Worm (Caenorhabditis elegans): ENCODE results near the gene tth-1.

Gene tth-1

DNA sequence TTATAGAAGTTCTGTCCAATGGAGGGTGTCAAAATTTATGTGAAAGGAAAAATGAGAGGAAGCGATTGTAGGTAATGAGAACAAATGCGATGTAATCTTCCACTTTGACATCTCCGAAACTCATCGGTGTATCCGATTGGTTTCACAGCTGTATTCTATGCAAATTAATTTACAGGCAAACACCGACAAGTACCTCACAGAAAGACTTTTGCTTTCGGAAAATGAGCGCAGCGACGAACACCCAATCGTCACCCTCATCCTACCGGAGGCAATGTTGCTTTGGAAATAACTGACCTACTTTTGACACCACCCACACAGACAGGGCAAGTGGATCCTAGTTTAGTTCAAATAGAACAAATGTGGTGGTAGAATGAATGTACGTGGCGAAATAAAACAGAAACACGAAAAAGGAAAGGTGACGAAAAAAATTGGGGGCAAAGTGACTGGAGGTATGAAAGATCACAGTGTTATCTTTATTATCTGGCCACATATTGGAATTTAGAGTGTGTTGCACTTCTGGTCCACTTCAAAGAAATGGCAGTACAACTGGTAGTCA lies 40.4 kb upstream of the tth-1 start:
- no peak for TF ChIP-seq pqm-1 (tag; optimal IDR thresholded peaks at IDR 0.05)
- no peak for TF ChIP-seq tag-97 (GFP tag; IDR thresholded peaks at IDR 0.05)
- TF ChIP-seq aha-1 (tag): peak; percentile 94
- TF ChIP-seq unc-62 (GFP tag; optimal IDR thresholded peaks at IDR 0.05 in 1 of 2): peak in 1 of 2 experiments; percentile 57
- no peak for TF ChIP-seq unc-62 (tag; optimal IDR thresholded peaks at IDR 0.05)

DNA sequence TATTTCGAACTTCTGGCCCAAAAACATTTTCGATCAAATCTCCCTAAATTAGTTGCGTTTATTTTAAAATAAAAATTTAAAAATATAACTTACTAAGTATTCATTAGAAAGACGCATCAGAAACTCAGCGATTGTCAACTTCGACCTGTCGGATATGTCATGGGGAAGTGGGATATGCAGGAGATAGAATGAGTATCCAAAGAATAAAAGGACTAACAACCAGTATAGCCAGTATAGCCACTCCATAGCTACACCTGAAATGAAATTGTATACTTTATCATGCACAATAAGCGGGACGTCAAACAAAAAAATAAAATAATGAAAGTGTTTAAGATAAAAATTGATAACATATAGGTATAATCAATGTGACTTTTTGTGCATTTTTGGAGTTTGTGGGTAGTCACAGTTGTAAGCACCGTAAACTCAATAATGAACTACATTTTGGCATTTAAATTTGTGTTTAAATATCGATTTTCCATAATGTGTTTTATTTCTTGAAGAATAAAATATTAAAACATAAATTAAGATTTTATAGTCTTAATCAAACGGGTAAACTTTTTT lies 39.6 kb upstream of the tth-1 start, which contains the start of gene F16F9.4:
Gene F16F9.4, minus strand, starts transcription at position 276 of the 561 bp plus-strand sequence.
- TF ChIP-seq dmd-6 (GFP tag; IDR thresholded peaks at IDR 0.05) (peak; percentile 37), F10B5.3 (tag; optimal IDR thresholded peaks at IDR 0.05) (no peak), zip-11 (GFP tag; IDR thresholded peaks at IDR 0.05) (no peak), nhr-28 (tag; optimal IDR thresholded peaks at IDR 0.05) (peak; percentile 92), nhr-77 (tag; optimal IDR thresholded peaks at IDR 0.05) (peak; percentile 51), daf-19 (GFP tag; conservative IDR thresholded peaks at IDR 0.05) (no peak), ceh-20 (GFP tag; IDR thresholded peaks at IDR 0.05) (no peak), egl-27 (tag; optimal IDR thresholded peaks at IDR 0.05) (no peak), nhr-111 (GFP tag; optimal IDR thresholded peaks at IDR 0.05) (no peak), ceh-82 (tag; optimal IDR thresholded peaks at IDR 0.05) (no peak), madf-9 (GFP tag; conservative IDR thresholded peaks at IDR 0.05) (no peak), pqm-1 (tag; optimal IDR thresholded peaks at IDR 0.05) (peak; percentile 55), Y48G9A.11 (GFP tag; IDR thresholded peaks at IDR 0.05) (no peak), ceh-32 (tag; optimal IDR thresholded peaks at IDR 0.05; ENCODE audit: poor library complexity) (no peak), dve-1 (tag; optimal IDR thresholded peaks at IDR 0.05; ENCODE audit: insufficient read depth) (peak; percentile 64), lsy-2 (tag; optimal IDR thresholded peaks at IDR 0.05) (no peak), daf-16 (GFP tag; optimal IDR thresholded peaks at IDR 0.05) (no peak), daf-16 (tag; optimal IDR thresholded peaks at IDR 0.05) (peak; percentile 33), Y5F2A.4 (GFP tag; optimal IDR thresholded peaks at IDR 0.05) (no peak), sdz-12 (GFP tag; optimal IDR thresholded peaks at IDR 0.05) (no peak), fos-1 (tag; optimal IDR thresholded peaks at IDR 0.05) (no peak), Y105C5A.15 (GFP tag; IDR thresholded peaks at IDR 0.05) (no peak), hlh-11 (tag; optimal IDR thresholded peaks at IDR 0.05) (peak; percentile 6), daf-8 (GFP tag; IDR thresholded peaks at IDR 0.05) (no peak), unc-130 (GFP tag; optimal IDR thresholded peaks at IDR 0.05) (no peak), T20F7.1 (GFP tag; optimal IDR thresholded peaks at IDR 0.05) (no peak), spr-3 (GFP tag; optimal IDR thresholded peaks at IDR 0.05) (no peak), lin-29 (GFP tag; IDR thresholded peaks at IDR 0.05) (no peak), aha-1 (tag) (peak; percentile 94)

DNA sequence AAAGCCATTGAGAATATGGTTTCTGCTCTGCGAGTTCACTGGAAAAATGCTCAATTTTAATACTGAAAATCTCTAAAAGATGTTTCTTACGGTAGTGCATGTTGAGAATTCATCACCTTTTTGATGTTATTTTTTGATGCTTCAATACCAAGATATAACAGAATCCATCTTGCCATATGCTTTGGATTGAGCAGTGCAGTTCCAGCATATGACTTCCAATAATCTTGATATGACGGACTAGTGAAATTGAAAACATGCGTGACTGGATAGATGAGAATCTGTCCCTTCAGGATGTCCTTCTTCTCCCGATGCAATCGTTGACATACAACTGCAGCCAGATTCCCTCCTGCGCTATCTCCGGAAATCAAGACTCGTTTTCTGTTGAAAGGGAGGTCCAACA lies 37.4 kb upstream of the tth-1 start:
- TF ChIP-seq zfp-3 (GFP tag; conservative IDR thresholded peaks at IDR 0.05): no peak
- no peak for TF ChIP-seq nhr-237 (tag; optimal IDR thresholded peaks at IDR 0.05)
- TF ChIP-seq set-16 (GFP tag; IDR thresholded peaks at IDR 0.05): no peak
- TF ChIP-seq unc-62 (GFP tag; optimal IDR thresholded peaks at IDR 0.05 in 1 of 2): peak in 1 of 2 experiments; percentile 97
- TF ChIP-seq unc-62 (tag; optimal IDR thresholded peaks at IDR 0.05): no peak
- no peak for TF ChIP-seq nhr-76 (tag; optimal IDR thresholded peaks at IDR 0.05)
- no peak for TF ChIP-seq spr-1 (tag; optimal IDR thresholded peaks at IDR 0.05)
- TF ChIP-seq nhr-25 (tag; optimal IDR thresholded peaks at IDR 0.05; ENCODE audit: borderline replicate concordance, insufficient read depth): no peak
- TF ChIP-seq unc-130 (GFP tag; optimal IDR thresholded peaks at IDR 0.05): no peak
